Fruit fly (Drosophila melanogaster) Kc167 (cell line): ENCODE results near the gene CG9444.

Experiments used
- Myc ChIP-seq: fragments of >200 bp; optimal IDR thresholded peaks from 2 replicates; lab custom pipeline; 2017; ENCODE audit warnings: missing external identifiers
- Sin3A ChIP-seq: fragments of >200 bp; optimal IDR thresholded peaks from 2 replicates; lab custom pipeline; 2018; ENCODE audit warnings: missing external identifiers
- h ChIP-seq: fragments of >200 bp; optimal IDR thresholded peaks from 3 replicates; lab custom pipeline; 2018; ENCODE audit warnings: missing external identifiers
- insv ChIP-seq: fragments of >200 bp; optimal IDR thresholded peaks from 3 replicates; lab custom pipeline; 2018; ENCODE audit warnings: missing external identifiers
- psq ChIP-seq: fragments of >200 bp; optimal IDR thresholded peaks from 2 replicates; lab custom pipeline; 2017; ENCODE audit warnings: missing external identifiers
- ttk ChIP-seq: sonication (Bioruptor generic); optimal IDR thresholded peaks from 2 replicates; lab custom pipeline; 2017; ENCODE audit warnings: missing external identifiers

The CG9444 gene

DNA sequence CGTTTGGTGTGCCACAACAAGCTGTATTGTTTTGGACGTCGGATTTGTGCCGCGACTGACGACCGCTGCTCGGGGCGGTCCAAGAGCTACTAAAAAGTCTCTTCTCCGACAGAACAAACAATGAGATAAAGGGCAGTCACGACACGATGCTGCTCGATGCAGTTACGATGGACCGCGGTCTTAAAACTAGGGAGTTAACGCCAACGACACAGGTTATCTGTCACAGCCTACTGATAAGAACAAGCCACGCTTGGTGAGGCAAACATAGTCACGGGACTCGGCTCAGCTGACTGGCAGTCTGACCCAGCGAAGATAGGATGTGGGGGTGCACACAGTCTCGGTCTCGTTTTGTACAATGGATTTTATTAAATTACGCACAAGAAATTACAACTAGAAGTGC, at the start of gene CG9444:
CG9444 (minus strand) TSS at position 140 of the 400 bp plus-strand sequence.
- TF ChIP-seq insv (lab: Kevin White, UChicago) = no peak
- TF ChIP-seq Myc (lab: Kevin White, UChicago) = no peak
- TF ChIP-seq h (lab: Kevin White, UChicago) = no peak
- no peak for TF ChIP-seq Sin3A (lab: Kevin White, UChicago)
- TF ChIP-seq ttk (lab: Kevin White, UChicago) = no peak
- TF ChIP-seq psq (lab: Kevin White, UChicago) = no peak

DNA sequence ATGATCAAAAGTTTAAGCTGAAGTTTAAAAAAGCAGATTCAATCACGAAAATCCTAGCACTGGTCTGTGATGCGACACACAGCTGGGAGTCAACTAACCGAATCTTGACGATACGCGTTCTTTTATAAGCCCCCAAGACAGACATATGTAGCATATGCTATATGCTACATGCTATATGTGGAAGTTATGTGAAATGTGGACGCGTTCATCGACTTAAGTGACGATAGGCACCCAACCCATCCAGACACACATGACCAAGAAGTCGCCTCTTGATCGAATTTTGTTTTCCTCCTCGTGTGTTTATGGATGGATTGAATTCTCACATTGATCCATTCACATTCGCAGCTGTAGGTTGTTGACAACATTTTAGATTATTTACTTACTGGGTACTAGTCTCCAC, 49.1 kb upstream of the CG9444 start, which contains the start of gene alphaTub85E:
alphaTub85E (minus strand) TSS at position 101 of the 400 bp plus-strand sequence.
- TF ChIP-seq Myc (lab: Kevin White, UChicago) (no peak), h (lab: Kevin White, UChicago) (no peak), ttk (lab: Kevin White, UChicago) (no peak), psq (lab: Kevin White, UChicago) (no peak), Sin3A (lab: Kevin White, UChicago) (no peak), insv (lab: Kevin White, UChicago) (no peak)

DNA sequence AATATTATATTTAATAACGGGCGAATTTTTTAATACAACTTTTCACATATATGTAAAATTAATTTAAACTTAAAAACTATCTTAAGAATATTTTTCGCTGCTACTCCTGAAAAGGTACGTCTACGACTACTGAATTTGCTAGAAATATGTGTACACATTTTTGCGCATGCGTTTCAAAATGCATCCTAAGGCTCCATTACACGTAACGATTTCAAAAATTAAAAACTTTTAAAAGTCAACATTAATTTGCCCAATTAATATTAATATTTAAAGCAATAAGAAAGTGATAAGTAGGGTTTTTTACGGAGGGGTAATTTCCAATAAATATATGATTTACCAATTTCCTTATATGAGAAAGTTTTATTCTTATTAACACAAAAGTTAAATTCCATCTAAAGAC, 46.7 kb upstream of the CG9444 start, which contains the start of gene FoxP:
FoxP (minus strand) TSS at position 89 of the 400 bp plus-strand sequence.
- TF ChIP-seq insv (lab: Kevin White, UChicago) = no peak
- TF ChIP-seq psq (lab: Kevin White, UChicago) = no peak
- TF ChIP-seq Sin3A (lab: Kevin White, UChicago) = no peak
- no peak for TF ChIP-seq Myc (lab: Kevin White, UChicago)
- TF ChIP-seq h (lab: Kevin White, UChicago) = no peak
- no peak for TF ChIP-seq ttk (lab: Kevin White, UChicago)

DNA sequence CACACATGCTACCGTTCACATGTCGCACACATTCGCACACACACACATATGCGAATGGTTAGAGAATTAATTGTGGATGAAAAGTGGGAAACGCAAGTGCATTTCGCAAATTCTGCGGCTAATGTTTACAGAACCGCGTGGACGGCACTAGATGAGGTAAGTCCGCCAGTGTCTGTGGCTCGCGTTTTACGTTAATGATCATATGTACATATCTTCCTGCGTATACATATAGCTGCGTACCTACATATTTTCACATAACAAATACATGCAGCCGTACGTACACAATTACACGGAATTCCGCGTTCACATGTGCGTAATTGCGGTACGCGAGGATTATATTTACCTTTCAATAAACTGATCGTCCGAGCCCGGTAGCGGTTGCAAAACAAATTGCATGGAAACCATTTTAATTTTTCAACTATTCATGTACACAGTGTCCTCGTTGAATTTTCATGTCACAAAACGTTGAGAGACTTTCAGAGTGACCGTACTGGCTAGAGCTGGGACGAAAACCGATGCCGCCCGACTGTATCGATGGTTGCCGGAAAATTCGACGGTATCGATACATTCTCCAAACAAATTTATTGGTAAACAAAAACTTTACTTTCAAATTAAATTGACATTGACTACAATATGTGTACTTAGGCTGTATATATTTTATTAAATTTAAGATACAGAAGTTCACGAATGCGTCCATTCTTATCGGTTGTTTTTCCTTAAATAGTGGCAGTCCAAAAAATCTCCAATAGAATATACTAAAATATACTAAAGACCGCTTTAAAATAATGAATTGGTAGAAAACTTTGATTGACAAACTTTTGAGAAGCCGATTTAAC, 41.3 kb upstream of the CG9444 start, which contains the start of gene hyd:
hyd (minus strand) TSS at position 495 of the 836 bp plus-strand sequence.
- no peak for TF ChIP-seq Sin3A (lab: Kevin White, UChicago)
- no peak for TF ChIP-seq h (lab: Kevin White, UChicago)
- TF ChIP-seq insv (lab: Kevin White, UChicago) = no peak
- TF ChIP-seq psq (lab: Kevin White, UChicago) = no peak

DNA sequence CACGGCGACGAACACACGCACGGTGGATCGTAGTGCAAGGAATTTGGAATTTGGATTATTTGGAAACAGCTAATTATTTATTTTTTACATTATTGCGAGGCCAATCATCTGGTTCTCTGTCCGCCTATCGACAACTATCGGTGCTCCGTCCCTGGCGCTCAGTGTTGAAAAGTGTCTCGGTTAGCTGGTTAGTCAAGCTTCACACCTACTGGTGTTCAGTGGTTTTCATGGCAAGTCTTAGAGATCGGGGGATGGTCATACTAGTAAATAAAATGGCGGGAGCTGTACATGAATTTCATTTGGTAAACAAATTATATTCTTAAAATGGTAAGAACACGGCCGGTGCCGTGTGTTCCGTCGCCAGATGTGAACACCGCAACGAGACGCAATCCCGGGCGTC, 26.8 kb upstream of the CG9444 start, which contains the start of the genes trbd and dmt:
trbd (minus strand) TSS at position 152 of the 400 bp plus-strand sequence.
dmt (plus strand) TSS at position 257 of the 400 bp plus-strand sequence.
- TF ChIP-seq Sin3A (lab: Kevin White, UChicago) = no peak
- TF ChIP-seq Myc (lab: Kevin White, UChicago) = no peak
- no peak for TF ChIP-seq insv (lab: Kevin White, UChicago)
- no peak for TF ChIP-seq psq (lab: Kevin White, UChicago)
- TF ChIP-seq h (lab: Kevin White, UChicago) = no peak
- TF ChIP-seq ttk (lab: Kevin White, UChicago) = no peak

DNA sequence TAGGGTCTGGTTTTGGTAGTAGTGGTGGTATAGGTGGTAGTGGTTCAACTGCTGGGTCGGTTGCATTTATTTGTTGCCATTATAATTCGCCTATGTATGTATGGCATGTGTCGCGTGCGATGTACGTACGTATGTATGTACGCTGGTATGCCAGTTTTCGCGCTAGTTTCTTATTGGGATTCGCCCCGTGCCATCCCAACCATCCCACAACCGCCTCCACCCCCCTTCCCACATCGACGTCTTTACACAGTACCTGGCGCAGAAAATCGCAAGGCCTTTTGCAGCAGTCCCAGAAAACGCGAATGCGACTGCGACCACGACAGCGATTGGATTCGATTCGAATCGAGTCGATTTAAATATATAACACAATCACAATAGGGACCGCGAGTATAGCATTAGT, 26.2 kb upstream of the CG9444 start:
- TF ChIP-seq insv (lab: Kevin White, UChicago) (no peak), Myc (lab: Kevin White, UChicago) (no peak), h (lab: Kevin White, UChicago) (no peak), Sin3A (lab: Kevin White, UChicago) (no peak), psq (lab: Kevin White, UChicago) (no peak), ttk (lab: Kevin White, UChicago) (no peak)

DNA sequence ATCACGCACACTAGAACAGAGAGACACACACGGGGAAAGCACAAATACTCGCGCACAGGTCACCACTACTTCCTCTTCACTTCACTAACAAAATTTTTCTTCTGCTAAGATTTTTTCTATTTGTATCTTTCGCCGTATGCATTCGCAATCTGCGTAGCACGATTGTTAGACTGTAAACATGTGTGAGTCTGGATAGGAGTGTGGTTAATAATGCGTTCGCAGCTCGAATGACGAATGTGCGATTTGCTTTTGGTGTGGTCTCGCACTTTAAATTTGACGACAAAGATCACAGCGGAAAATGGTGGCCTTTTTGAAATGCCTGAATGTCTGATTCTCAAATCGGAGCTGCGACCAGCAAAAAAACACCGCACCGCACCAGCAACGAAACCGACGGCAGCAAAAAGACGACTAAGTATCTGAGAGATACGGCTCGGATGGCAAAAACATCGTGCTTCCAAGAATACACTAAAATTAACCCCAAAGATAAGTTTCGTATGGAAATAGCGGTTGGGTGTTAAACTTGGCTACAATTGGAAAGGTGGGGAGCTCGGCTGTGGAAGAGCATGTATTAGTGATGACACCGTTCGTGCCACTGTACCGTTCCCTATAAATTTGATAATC, 21.1 kb upstream of the CG9444 start, which contains the start of gene Unc-115a:
Unc-115a (minus strand) TSS at position 410 of the 621 bp plus-strand sequence.
- TF ChIP-seq insv (lab: Kevin White, UChicago) (no peak), psq (lab: Kevin White, UChicago) (no peak), Sin3A (lab: Kevin White, UChicago) (no peak), ttk (lab: Kevin White, UChicago) (no peak), Myc (lab: Kevin White, UChicago) (no peak), h (lab: Kevin White, UChicago) (no peak)

DNA sequence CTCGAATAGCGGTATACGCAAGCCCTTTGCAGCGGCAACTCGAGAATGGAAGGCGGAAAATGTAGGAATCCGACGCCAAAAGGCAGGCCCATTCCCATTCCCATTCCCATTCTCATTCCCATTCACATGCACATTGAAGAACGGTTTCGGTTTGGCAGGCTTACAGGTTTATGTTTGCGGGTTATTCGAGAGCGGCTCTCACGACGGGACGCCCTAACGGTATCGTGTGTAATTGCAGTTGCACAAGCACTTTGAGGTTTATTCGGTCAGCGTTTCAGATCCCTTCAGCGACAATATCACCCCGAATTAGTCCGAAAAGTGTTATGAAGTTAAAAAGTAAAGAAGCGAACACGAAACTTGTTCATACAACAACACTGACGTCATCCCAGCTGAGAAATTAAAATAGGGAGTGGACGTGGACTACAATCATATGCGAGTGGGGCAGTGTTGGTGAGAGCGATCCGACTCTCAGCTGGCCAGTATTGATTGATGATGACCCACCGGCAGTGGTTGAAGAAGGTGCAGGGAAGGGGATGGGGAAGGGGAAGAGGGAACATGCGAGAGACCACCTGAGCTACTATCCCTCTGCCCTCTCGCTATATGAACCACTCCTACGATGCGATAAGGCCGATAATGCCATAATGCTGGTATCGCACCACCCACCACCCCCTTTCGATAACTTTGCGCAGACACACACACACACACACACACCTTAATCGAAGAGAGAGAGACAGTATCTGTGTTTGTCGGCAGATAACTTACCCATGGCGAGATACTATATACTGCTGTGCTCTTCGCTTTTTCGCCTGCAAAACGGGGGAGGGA, 20.3 kb upstream of the CG9444 start:
- no peak for TF ChIP-seq Myc (lab: Kevin White, UChicago)
- TF ChIP-seq Sin3A (lab: Kevin White, UChicago) = no peak
- TF ChIP-seq ttk (lab: Kevin White, UChicago) = no peak
- no peak for TF ChIP-seq psq (lab: Kevin White, UChicago)
- TF ChIP-seq insv (lab: Kevin White, UChicago) = no peak
- no peak for TF ChIP-seq h (lab: Kevin White, UChicago)

DNA sequence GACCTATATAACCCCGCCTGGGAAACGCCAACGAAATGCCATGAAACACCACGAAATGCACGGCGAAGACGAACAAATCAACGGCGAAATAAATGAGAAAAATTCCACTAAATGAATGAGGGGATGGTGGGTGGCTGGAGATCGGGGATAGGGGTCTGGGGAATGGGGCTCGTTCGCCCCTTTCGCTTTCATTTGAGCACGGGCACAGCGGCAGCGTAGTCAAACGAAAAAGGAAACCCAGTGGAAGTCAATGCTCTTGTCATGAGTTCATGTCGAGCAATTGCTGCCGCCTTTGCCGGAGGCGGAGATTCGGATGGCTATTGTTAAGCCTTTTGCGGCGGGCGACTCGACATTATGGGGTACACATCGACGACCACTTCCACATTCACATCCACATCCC, 19.2 kb upstream of the CG9444 start:
- TF ChIP-seq ttk (lab: Kevin White, UChicago) (no peak), insv (lab: Kevin White, UChicago) (no peak), h (lab: Kevin White, UChicago) (no peak), Sin3A (lab: Kevin White, UChicago) (no peak), Myc (lab: Kevin White, UChicago) (no peak), psq (lab: Kevin White, UChicago) (no peak)

DNA sequence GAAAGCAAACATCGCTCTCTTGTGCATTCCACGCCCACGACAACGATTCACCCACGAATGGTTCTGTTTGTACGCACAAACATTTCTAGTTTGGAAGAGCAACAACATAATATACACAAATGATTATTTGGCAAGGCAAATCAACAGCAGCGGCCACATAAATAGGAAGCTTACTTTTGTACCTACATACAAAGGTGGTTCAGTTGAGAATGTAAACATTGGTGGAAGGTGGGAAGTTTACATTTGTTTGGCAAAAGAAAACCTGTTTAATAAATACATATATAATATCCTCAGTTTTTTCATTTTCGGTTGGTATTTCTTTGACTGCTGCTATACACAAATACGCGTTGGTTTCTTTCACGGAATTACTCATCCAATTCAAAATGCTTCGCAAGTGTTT, 18.5 kb upstream of the CG9444 start:
- no peak for TF ChIP-seq h (lab: Kevin White, UChicago)
- TF ChIP-seq ttk (lab: Kevin White, UChicago) = no peak
- TF ChIP-seq insv (lab: Kevin White, UChicago) = no peak
